Worm (Caenorhabditis elegans) whole organism, mixed stage, embryonic: ENCODE measurements around the gene F09F9.1.
A peak's percentile ranks its signal among the peaks of the same experiment; 100 is the strongest.

Experiments used
- M03D4.4 ChIP-seq: sonication (generic microtip); optimal IDR thresholded peaks from 2 replicates; lab custom pipeline; 2017; ENCODE audit warnings: mild to moderate bottlenecking, missing genetic modification characterization, missing compliant biosample characterization
- bed-3 ChIP-seq: fragments of 200-800 bp; sonication (Bioruptor generic); optimal IDR thresholded peaks from 3 replicates; lab custom pipeline; 2018; ENCODE audit warnings: mild to moderate bottlenecking, missing genetic modification characterization, moderate library complexity, missing compliant biosample characterization
- blmp-1 ChIP-seq: fragments of 150-350 bp; optimal IDR thresholded peaks from 2 replicates; lab custom pipeline; 2014; ENCODE audit warnings: missing biosample characterization, missing genetic modification characterization
- ceh-39 ChIP-seq: fragments of 150-350 bp; optimal IDR thresholded peaks from 2 replicates; lab custom pipeline; 2014; ENCODE audit warnings: missing biosample characterization, missing genetic modification characterization
- ceh-43 ChIP-seq: fragments of 200-800 bp; sonication (Bioruptor generic); optimal IDR thresholded peaks from 2 replicates; lab custom pipeline; 2018; ENCODE audit warnings: mild to moderate bottlenecking, missing genetic modification characterization, moderate library complexity, missing compliant biosample characterization
- ceh-83 ChIP-seq: fragments of 200-800 bp; sonication (Bioruptor generic); optimal IDR thresholded peaks from 2 replicates; lab custom pipeline; 2018; ENCODE audit warnings: mild to moderate bottlenecking, missing genetic modification characterization, missing compliant biosample characterization
- ces-1 ChIP-seq: fragments of 150-350 bp; optimal IDR thresholded peaks from 2 replicates; lab custom pipeline; 2014; ENCODE audit warnings: missing biosample characterization, missing genetic modification reagents, missing genetic modification characterization
- cnd-1 ChIP-seq: fragments of 200-800 bp; sonication (Bioruptor generic); optimal IDR thresholded peaks from 2 replicates; lab custom pipeline; 2018; ENCODE audit warnings: mild to moderate bottlenecking, missing genetic modification characterization, missing compliant biosample characterization
- drap-1 ChIP-seq: fragments of 200-800 bp; sonication (Bioruptor generic); optimal IDR thresholded peaks from 3 replicates; lab custom pipeline; 2018; ENCODE audit warnings: mild to moderate bottlenecking, missing genetic modification characterization, missing compliant biosample characterization
- elt-1 ChIP-seq: sonication (generic microtip); optimal IDR thresholded peaks from 2 replicates; lab custom pipeline; 2017; ENCODE audit warnings: missing genetic modification characterization, mild to moderate bottlenecking, missing compliant biosample characterization, antibody characterized with exemption, moderate library complexity, borderline replicate concordance; ENCODE audit not compliant: insufficient read depth
- elt-3 ChIP-seq: fragments of 150-350 bp; optimal IDR thresholded peaks from 2 replicates; lab custom pipeline; 2014; ENCODE audit warnings: missing biosample characterization, missing genetic modification characterization
- flh-1 ChIP-seq: fragments of 200-800 bp; sonication (Bioruptor generic); optimal IDR thresholded peaks from 2 replicates; lab custom pipeline; 2018; ENCODE audit warnings: mild to moderate bottlenecking, missing genetic modification characterization, moderate library complexity, missing compliant biosample characterization
- ham-2 ChIP-seq: fragments of 200-800 bp; sonication (Bioruptor generic); optimal IDR thresholded peaks from 2 replicates; lab custom pipeline; 2018; ENCODE audit warnings: mild to moderate bottlenecking, missing genetic modification characterization, missing compliant biosample characterization
- hlh-1 ChIP-seq: fragments of 150-350 bp; optimal IDR thresholded peaks from 2 replicates; lab custom pipeline; 2014; ENCODE audit warnings: missing biosample characterization, missing genetic modification reagents, missing genetic modification characterization
- lin-13 ChIP-seq: fragments of 150-350 bp; optimal IDR thresholded peaks from 2 replicates; lab custom pipeline; 2014; ENCODE audit warnings: missing biosample characterization, missing genetic modification characterization
- lin-32 ChIP-seq: fragments of 200-800 bp; sonication (Bioruptor generic); optimal IDR thresholded peaks from 2 replicates; lab custom pipeline; 2018; ENCODE audit warnings: mild to moderate bottlenecking, missing genetic modification characterization, missing compliant biosample characterization
- lsy-2 ChIP-seq: fragments of 150-350 bp; optimal IDR thresholded peaks from 2 replicates; lab custom pipeline; 2014; ENCODE audit warnings: missing biosample characterization, missing genetic modification characterization
- mab-5 ChIP-seq: fragments of 150-350 bp; optimal IDR thresholded peaks from 2 replicates; lab custom pipeline; 2014; ENCODE audit warnings: missing biosample characterization, missing genetic modification characterization
- mep-1 ChIP-seq: fragments of 150-350 bp; optimal IDR thresholded peaks from 2 replicates; lab custom pipeline; 2017; ENCODE audit warnings: missing biosample characterization, missing genetic modification reagents, missing genetic modification characterization, inconsistent platforms
- mls-2 ChIP-seq: sonication (generic microtip); optimal IDR thresholded peaks from 2 replicates; lab custom pipeline; 2016; ENCODE audit warnings: mild to moderate bottlenecking, missing genetic modification characterization, moderate library complexity, missing compliant biosample characterization
- nhr-12 ChIP-seq: fragments of 150-350 bp; optimal IDR thresholded peaks from 2 replicates; lab custom pipeline; 2014; ENCODE audit warnings: missing biosample characterization, missing genetic modification characterization
- nhr-2 ChIP-seq: fragments of 150-350 bp; optimal IDR thresholded peaks from 2 replicates; lab custom pipeline; 2014; ENCODE audit warnings: missing biosample characterization, missing genetic modification characterization
- nhr-237 ChIP-seq: fragments of 150-350 bp; optimal IDR thresholded peaks from 2 replicates; lab custom pipeline; 2014; ENCODE audit warnings: missing biosample characterization, missing genetic modification characterization
- nhr-28 ChIP-seq: fragments of 150-350 bp; optimal IDR thresholded peaks from 2 replicates; lab custom pipeline; 2014; ENCODE audit warnings: missing biosample characterization, missing genetic modification characterization
- nhr-76 ChIP-seq: sonication (generic microtip); optimal IDR thresholded peaks from 2 replicates; lab custom pipeline; 2017; ENCODE audit warnings: missing biosample characterization, missing genetic modification characterization
- pha-4 ChIP-seq: fragments of 150-350 bp; optimal IDR thresholded peaks from 2 replicates; lab custom pipeline; 2018; ENCODE audit warnings: missing biosample characterization, missing genetic modification reagents, missing genetic modification characterization
- sem-2 ChIP-seq: fragments of 200-800 bp; sonication (Bioruptor generic); optimal IDR thresholded peaks from 2 replicates; lab custom pipeline; 2018; ENCODE audit warnings: mild to moderate bottlenecking, missing genetic modification characterization, missing compliant biosample characterization
- snpc-4 ChIP-seq: fragments of 150-350 bp; optimal IDR thresholded peaks from 2 replicates; lab custom pipeline; 2014; ENCODE audit warnings: missing biosample characterization, missing genetic modification characterization
- sptf-1 ChIP-seq: sonication (generic microtip); optimal IDR thresholded peaks from 2 replicates; lab custom pipeline; 2017; ENCODE audit warnings: mild to moderate bottlenecking, missing genetic modification characterization, moderate library complexity, missing compliant biosample characterization
- tbx-8 ChIP-seq: fragments of 200-800 bp; sonication (Bioruptor generic); optimal IDR thresholded peaks from 2 replicates; lab custom pipeline; 2018; ENCODE audit warnings: mild to moderate bottlenecking, missing genetic modification characterization, moderate library complexity, missing compliant biosample characterization
- unc-120 ChIP-seq: sonication (generic microtip); optimal IDR thresholded peaks from 2 replicates; lab custom pipeline; 2017; ENCODE audit warnings: missing genetic modification characterization, missing compliant biosample characterization; ENCODE audit not compliant: poor library complexity, severe bottlenecking
- unc-39 ChIP-seq: fragments of 150-350 bp; optimal IDR thresholded peaks from 2 replicates; lab custom pipeline; 2014; ENCODE audit warnings: missing biosample characterization, missing genetic modification characterization
- unc-62 ChIP-seq: fragments of 150-350 bp; optimal IDR thresholded peaks from 2 replicates; lab custom pipeline; 2014; ENCODE audit warnings: missing biosample characterization, missing genetic modification reagents, missing genetic modification characterization
- zip-8 ChIP-seq: fragments of 150-350 bp; optimal IDR thresholded peaks from 2 replicates; lab custom pipeline; 2014; ENCODE audit warnings: missing biosample characterization, missing genetic modification characterization
- ztf-11 ChIP-seq: fragments of 150-350 bp; optimal IDR thresholded peaks from 2 replicates; lab custom pipeline; 2014; ENCODE audit warnings: missing biosample characterization, missing genetic modification characterization

The F09F9.1 gene

DNA sequence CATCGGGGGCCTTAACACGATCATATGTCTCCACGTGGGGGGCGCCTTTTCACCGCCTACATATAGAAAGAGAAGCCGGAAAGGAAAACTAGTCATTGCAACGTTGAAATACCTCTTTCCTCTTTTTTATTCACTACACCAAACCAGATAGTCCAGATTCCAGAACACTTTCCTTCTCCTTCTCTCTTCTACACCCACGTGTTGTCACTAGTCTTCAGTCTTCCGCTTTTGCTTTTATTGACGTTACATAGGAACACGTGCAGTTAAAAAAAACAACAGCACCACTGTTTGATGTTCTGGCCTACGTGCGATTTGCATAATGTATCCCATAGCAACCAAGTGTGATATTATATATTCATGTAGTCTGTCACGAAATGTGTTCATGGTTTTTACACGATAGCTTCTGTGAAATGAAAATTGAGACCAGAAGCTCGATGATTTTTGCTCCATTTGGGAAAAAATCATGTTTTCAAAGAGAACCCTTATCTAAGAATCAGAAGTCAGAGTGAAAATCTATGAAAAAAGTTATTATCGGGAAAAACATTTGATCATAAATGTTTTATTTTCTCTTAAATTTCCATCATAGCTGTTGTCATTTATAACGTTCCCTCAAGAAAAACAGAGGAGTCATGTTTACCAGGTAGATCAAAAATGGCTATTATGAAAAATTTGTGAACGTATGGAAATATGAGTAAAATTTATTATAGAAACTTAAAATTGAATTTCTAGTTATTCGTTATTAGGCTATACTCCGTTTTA lies 28.3 kb downstream of the F09F9.1 start:
- TF ChIP-seq mab-5 (tag; lab: Kevin White, UChicago) (no peak), nhr-76 (tag; lab: Kevin White, UChicago) (no peak), snpc-4 (tag; lab: Kevin White, UChicago) (no peak)
- TF ChIP-seq, all 35 proteins: peak for 0

DNA sequence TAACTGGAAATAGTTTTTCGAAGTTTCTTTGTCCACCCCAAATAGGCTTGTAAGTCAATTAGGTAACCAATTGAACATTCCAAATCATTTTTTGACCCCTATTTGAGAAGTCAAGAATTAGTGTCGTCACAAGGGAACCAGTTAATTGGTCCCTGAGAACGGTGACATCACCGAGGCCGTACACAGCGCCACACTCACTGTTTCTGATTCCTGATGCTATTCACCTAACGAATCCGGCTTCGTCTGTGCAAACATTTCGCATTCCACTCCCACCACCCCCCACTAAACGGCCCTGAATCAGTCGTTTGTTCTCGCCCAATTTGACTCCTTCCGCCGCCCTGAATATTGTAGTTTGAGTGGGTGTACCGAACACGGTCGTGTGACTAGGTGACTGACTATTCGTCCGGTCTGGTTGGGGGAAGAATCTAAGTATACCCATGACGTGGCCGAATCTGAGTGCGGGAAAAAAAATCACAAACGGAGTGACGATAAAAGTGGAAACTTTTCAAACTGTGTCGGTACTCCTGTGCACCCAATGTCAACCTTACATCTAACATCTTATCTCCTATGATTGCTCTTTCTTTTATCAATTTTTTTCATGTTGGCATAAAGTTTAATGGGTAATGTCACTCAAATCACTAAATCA lies 29.1 kb downstream of the F09F9.1 start:
- TF ChIP-seq ztf-11 (tag; lab: Kevin White, UChicago) (no peak), mep-1 (tag; lab: Kevin White, UChicago) (no peak), nhr-12 (no peak), nhr-76 (tag; lab: Kevin White, UChicago) (no peak), nhr-2 (tag; lab: Kevin White, UChicago) (no peak), pha-4 (tag; lab: Kevin White, UChicago) (no peak), lin-13 (tag; lab: Kevin White, UChicago) (no peak), ceh-43 (GFP tag; lab: Kevin White, UChicago) (no peak), cnd-1 (no peak)

DNA sequence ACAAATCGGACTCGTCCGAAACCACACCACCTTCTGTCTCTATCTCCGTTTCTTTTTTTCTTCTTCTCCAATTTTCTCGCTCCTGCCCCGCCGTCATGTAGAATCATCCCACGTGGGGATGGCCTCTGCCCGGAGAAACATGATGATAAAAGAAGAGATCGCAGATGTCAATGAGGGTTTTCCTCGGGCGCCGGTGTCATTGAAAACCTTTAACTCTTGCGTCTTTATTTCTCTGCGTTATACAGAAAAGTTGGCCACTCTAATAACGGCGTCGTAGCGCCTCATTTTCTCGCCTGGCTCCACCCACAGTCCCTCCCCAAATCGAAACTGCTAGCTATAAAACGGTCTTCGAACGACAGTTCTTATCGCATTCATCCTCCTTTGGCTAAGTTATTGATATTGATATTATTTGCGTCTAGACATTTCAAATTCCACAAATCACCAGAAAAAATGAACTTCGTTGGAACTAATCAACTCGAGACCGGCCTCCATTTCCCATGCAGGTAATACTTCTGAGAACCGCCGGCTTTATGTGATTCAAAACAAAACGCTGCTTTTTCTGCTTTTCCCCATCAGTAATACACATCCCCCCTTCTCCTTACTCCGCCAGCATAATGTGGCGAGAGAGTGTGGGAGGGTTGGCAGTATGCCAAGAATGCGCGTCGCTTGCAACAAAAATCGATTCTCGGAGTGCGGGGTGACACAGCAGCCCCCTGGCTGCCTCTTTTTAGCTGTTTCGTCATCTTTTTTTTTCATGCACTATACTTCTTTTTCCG lies 30.1 kb downstream of the F09F9.1 start:
- TF ChIP-seq ceh-39 = peak; percentile 40
- TF ChIP-seq flh-1 (GFP tag; lab: Kevin White, UChicago) = no peak
- TF ChIP-seq drap-1 (GFP tag; lab: Kevin White, UChicago) = no peak
- no peak for TF ChIP-seq M03D4.4 (tag; lab: Kevin White, UChicago)
- peak; percentile 24 for TF ChIP-seq hlh-1 (tag; lab: Kevin White, UChicago)
- no peak for TF ChIP-seq lin-13 (tag; lab: Kevin White, UChicago)
- peak; percentile 1 for TF ChIP-seq mep-1 (tag; lab: Kevin White, UChicago)
- TF ChIP-seq zip-8 = no peak
- TF ChIP-seq cnd-1 = peak; percentile 20
- TF ChIP-seq tbx-8 = no peak
- TF ChIP-seq snpc-4 (tag; lab: Kevin White, UChicago) = no peak
- no peak for TF ChIP-seq pha-4 (tag; lab: Kevin White, UChicago)
- no peak for TF ChIP-seq nhr-2 (tag; lab: Kevin White, UChicago)
- no peak for TF ChIP-seq sem-2 (GFP tag; lab: Kevin White, UChicago)
- peak; percentile 17 for TF ChIP-seq unc-120 (tag; lab: Kevin White, UChicago)
- TF ChIP-seq mls-2 (tag; lab: Kevin White, UChicago) = peak; percentile 46
- peak; percentile 59 for TF ChIP-seq ces-1 (GFP tag; lab: Kevin White, UChicago)
- peak; percentile 46 for TF ChIP-seq ceh-83 (GFP tag; lab: Kevin White, UChicago)
- no peak for TF ChIP-seq nhr-28 (tag; lab: Kevin White, UChicago)
- no peak for TF ChIP-seq bed-3
- TF ChIP-seq sptf-1 (tag; lab: Kevin White, UChicago) = peak; percentile 58
- no peak for TF ChIP-seq unc-62
- TF ChIP-seq elt-3 = no peak
- TF ChIP-seq lin-32 (GFP tag; lab: Kevin White, UChicago) = no peak
- no peak for TF ChIP-seq nhr-76 (tag; lab: Kevin White, UChicago)
- no peak for TF ChIP-seq ceh-43 (GFP tag; lab: Kevin White, UChicago)
- peak; percentile 2 for TF ChIP-seq ham-2 (GFP tag; lab: Kevin White, UChicago)
- no peak for TF ChIP-seq mab-5 (tag; lab: Kevin White, UChicago)
- no peak for TF ChIP-seq ztf-11 (tag; lab: Kevin White, UChicago)
- TF ChIP-seq nhr-12 = no peak
- no peak for TF ChIP-seq unc-39 (tag; lab: Kevin White, UChicago)
- TF ChIP-seq lsy-2 (tag; lab: Kevin White, UChicago) = no peak
- TF ChIP-seq blmp-1 = no peak
- TF ChIP-seq nhr-237 (tag; lab: Kevin White, UChicago) = no peak
- no peak for TF ChIP-seq elt-1
